Worm (Caenorhabditis elegans): ENCODE data around the gene str-18.

- TF ChIP-seq lsy-2 (tag; optimal IDR thresholded peaks at IDR 0.05): no peak
- no peak for TF ChIP-seq sptf-1 (tag; optimal IDR thresholded peaks at IDR 0.05)
- no peak for TF ChIP-seq nhr-237 (tag; optimal IDR thresholded peaks at IDR 0.05)
- no peak for TF ChIP-seq snpc-4 (tag; optimal IDR thresholded peaks at IDR 0.05)
- no peak for TF ChIP-seq nhr-12 (tag; optimal IDR thresholded peaks at IDR 0.05)
- TF ChIP-seq elt-1 (tag; optimal IDR thresholded peaks at IDR 0.05; ENCODE audit: borderline replicate concordance, insufficient read depth): no peak
- no peak for TF ChIP-seq unc-62 (GFP tag; optimal IDR thresholded peaks at IDR 0.05)
- no peak for TF ChIP-seq pha-4 (tag; optimal IDR thresholded peaks at IDR 0.05)
- TF ChIP-seq ces-1 (GFP tag; optimal IDR thresholded peaks at IDR 0.05): no peak
- TF ChIP-seq mep-1 (tag; optimal IDR thresholded peaks at IDR 0.05): no peak
- no peak for TF ChIP-seq nhr-76 (tag; optimal IDR thresholded peaks at IDR 0.05)
Observed at ce11 chrV:15733020-15733419, 8.7 kb downstream of the str-18 start.
